Worm (Caenorhabditis elegans) whole organism, early embryonic: ENCODE measurements around the gene kcnl-1.
A peak's percentile ranks its signal among the peaks of the same experiment; 100 is the strongest.

ENCODE experiments used
- F13C5.2 ChIP-seq: sonication (generic microtip); optimal IDR thresholded peaks from 2 replicates; lab custom pipeline; 2017; ENCODE audit warnings: mild to moderate bottlenecking, missing genetic modification characterization, inconsistent platforms, missing compliant biosample characterization
- ama-1 ChIP-seq: fragments of 150-350 bp; optimal IDR thresholded peaks from 2 replicates; lab custom pipeline; 2014
- ets-7 ChIP-seq: sonication (generic microtip); optimal IDR thresholded peaks from 2 replicates; lab custom pipeline; 2016; ENCODE audit warnings: missing genotype, missing genetic modification characterization, missing compliant biosample characterization
- hmg-4 ChIP-seq: fragments of 200-800 bp; sonication (Bioruptor generic); optimal IDR thresholded peaks from 2 replicates; lab custom pipeline; 2018; ENCODE audit warnings: mild to moderate bottlenecking, missing genetic modification characterization, missing compliant biosample characterization
- hnd-1 ChIP-seq: sonication (generic microtip); optimal IDR thresholded peaks from 2 replicates; lab custom pipeline; 2016; ENCODE audit warnings: missing genetic modification characterization, missing compliant biosample characterization
- pes-1 ChIP-seq: fragments of 200-800 bp; sonication (Bioruptor generic); IDR thresholded peaks from 2 replicates; pipeline ENCODE4 v1.3.6; 2022; ENCODE audit warnings: missing genetic modification reagents, missing genetic modification characterization, missing compliant biosample characterization
- sea-1 ChIP-seq: fragments of 200-800 bp; sonication (Bioruptor generic); conservative IDR thresholded peaks from 2 replicates; pipeline ENCODE4 v1.3.6; 2022; ENCODE audit warnings: missing genetic modification characterization, missing compliant biosample characterization

- no peak for TF ChIP-seq ama-1 (lab: Kevin White, UChicago)
- TF ChIP-seq pes-1 (GFP tag; lab: Robert Waterston, UW), result no peak
- TF ChIP-seq hmg-4 (GFP tag; lab: Kevin White, UChicago), result peak; percentile 73
- TF ChIP-seq sea-1, result 0 out of 2 replicates have a peak, but pooled peaks have one; percentile 41
- TF ChIP-seq ets-7, result no peak
- TF ChIP-seq hnd-1 (tag; lab: Kevin White, UChicago), result no peak
- peak; percentile 26 for TF ChIP-seq F13C5.2
These were observed 57.3 kb downstream of the kcnl-1 start, which contains the start of gene Y43F8C.3 for ce11 chrV:19622440-19622914.
